Fruit fly (Drosophila melanogaster) whole organism, embryonic: ENCODE results near the gene CG14395.

Experiments
- ATbp ChIP-seq: fragments of 200-800 bp; sonication (Bioruptor generic); optimal IDR thresholded peaks from 2 replicates; lab custom pipeline; 2017; ENCODE audit warnings: missing biosample characterization, mild to moderate bottlenecking, missing genetic modification characterization, missing genetic modification reagents
- CG1024 ChIP-seq: fragments of 200-800 bp; sonication (Bioruptor generic); IDR thresholded peaks from 2 replicates; pipeline ENCODE4 v1.3.6; 2022; ENCODE audit warnings: missing biosample characterization, missing genetic modification characterization
- CG11456 ChIP-seq: fragments of 200-800 bp; sonication (Bioruptor generic); IDR thresholded peaks from 3 replicates; pipeline ENCODE4 v1.3.6; 2022; ENCODE audit warnings: missing biosample characterization, missing genetic modification characterization
- CG12744 ChIP-seq: fragments of 200-800 bp; sonication (Bioruptor generic); optimal IDR thresholded peaks from 2 replicates; lab custom pipeline; 2016; ENCODE audit warnings: missing biosample characterization, missing genetic modification characterization
- CG13287 ChIP-seq: fragments of 200-800 bp; sonication (Bioruptor generic); IDR thresholded peaks from 2 replicates; pipeline ENCODE4 v1.3.6; 2022; ENCODE audit warnings: missing biosample characterization, missing genetic modification characterization; ENCODE audit not compliant: partially characterized antibody
- CG15073 ChIP-seq: fragments of 200-800 bp; sonication (Bioruptor generic); optimal IDR thresholded peaks from 2 replicates; lab custom pipeline; 2016; ENCODE audit warnings: missing biosample characterization, missing genetic modification characterization
- CG17829 ChIP-seq: fragments of 200-800 bp; optimal IDR thresholded peaks from 2 replicates; lab custom pipeline; 2019; ENCODE audit warnings: missing biosample characterization, mild to moderate bottlenecking, missing genetic modification characterization, moderate library complexity
- CG18262 ChIP-seq: fragments of 200-800 bp; optimal IDR thresholded peaks from 3 replicates; lab custom pipeline; 2019; ENCODE audit warnings: missing biosample characterization, mild to moderate bottlenecking, missing genetic modification characterization, moderate library complexity
- CG3065 ChIP-seq: fragments of 200-800 bp; sonication (Bioruptor generic); optimal IDR thresholded peaks from 2 replicates; lab custom pipeline; 2016; ENCODE audit warnings: missing biosample characterization, missing genetic modification characterization
- CG32772 ChIP-seq: fragments of 200-800 bp; sonication (Bioruptor generic); IDR thresholded peaks from 2 replicates; pipeline ENCODE4 v1.3.6; 2022; ENCODE audit warnings: missing biosample characterization, missing genetic modification characterization
- CG3995 ChIP-seq: fragments of 200-800 bp; sonication (Bioruptor generic); optimal IDR thresholded peaks from 3 replicates; lab custom pipeline; 2016; ENCODE audit warnings: missing biosample characterization, missing genetic modification characterization
- CG6254 ChIP-seq: fragments of 200-800 bp; sonication (Bioruptor generic); optimal IDR thresholded peaks from 3 replicates; lab custom pipeline; 2017; ENCODE audit warnings: mild to moderate bottlenecking, missing biosample characterization, missing genetic modification reagents, missing genetic modification characterization
- CG6654 ChIP-seq: fragments of 200-800 bp; sonication (Bioruptor generic); optimal IDR thresholded peaks from 2 replicates; lab custom pipeline; 2017; ENCODE audit warnings: missing biosample characterization, mild to moderate bottlenecking, missing genetic modification characterization
- CG7271 ChIP-seq: fragments of 200-800 bp; sonication (Bioruptor generic); optimal IDR thresholded peaks from 2 replicates; lab custom pipeline; 2018; ENCODE audit warnings: missing biosample characterization, mild to moderate bottlenecking, missing genetic modification characterization, moderate library complexity
- D19A ChIP-seq: fragments of 200-800 bp; optimal IDR thresholded peaks from 3 replicates; lab custom pipeline; 2019; ENCODE audit warnings: missing biosample characterization, mild to moderate bottlenecking, missing genetic modification characterization, moderate library complexity
- Eip74EF ChIP-seq, 2 experiments: fragments of 200-800 bp in 1 of 2; fragments of >200 bp in 1 of 2; sonication (Bioruptor generic) in 1 of 2; optimal IDR thresholded peaks; 2 replicates each; lab custom pipeline; 2017 to 2019; ENCODE audit warnings: missing biosample characterization in 2 of 2, missing genetic modification characterization in 2 of 2, mild to moderate bottlenecking in 1 of 2, moderate library complexity in 1 of 2
- Gsc ChIP-seq: fragments of 200-800 bp; sonication (Bioruptor generic); IDR thresholded peaks from 2 replicates; pipeline ENCODE4 v1.3.6; 2022; ENCODE audit warnings: missing biosample characterization, missing genetic modification characterization
- HLHmδ ChIP-seq: fragments of 200-800 bp; sonication (Bioruptor generic); optimal IDR thresholded peaks from 2 replicates; lab custom pipeline; 2018; ENCODE audit warnings: missing biosample characterization, mild to moderate bottlenecking, missing genetic modification characterization, moderate library complexity
- Hr3 ChIP-seq: fragments of 200-800 bp; sonication (Bioruptor generic); optimal IDR thresholded peaks from 3 replicates; lab custom pipeline; 2016; ENCODE audit warnings: missing biosample characterization, missing genetic modification characterization
- Hr39 ChIP-seq: fragments of >200 bp; optimal IDR thresholded peaks from 2 replicates; lab custom pipeline; 2017
- Jarid2 ChIP-seq: fragments of 200-800 bp; sonication (Bioruptor generic); optimal IDR thresholded peaks from 3 replicates; lab custom pipeline; 2017; ENCODE audit warnings: mild to moderate bottlenecking, missing biosample characterization, missing genetic modification reagents, missing genetic modification characterization
- Kr ChIP-seq: fragments of 200-800 bp; sonication (Bioruptor generic); optimal IDR thresholded peaks from 2 replicates; lab custom pipeline; 2017; ENCODE audit warnings: missing biosample characterization, mild to moderate bottlenecking, missing genetic modification characterization
- MTF-1 ChIP-seq: fragments of 200-800 bp; sonication (Bioruptor generic); optimal IDR thresholded peaks from 2 replicates; lab custom pipeline; 2018; ENCODE audit warnings: missing biosample characterization, mild to moderate bottlenecking, missing genetic modification characterization, borderline replicate concordance
- NC2β ChIP-seq: fragments of 200-800 bp; sonication (Bioruptor generic); optimal IDR thresholded peaks from 2 replicates; lab custom pipeline; 2016; ENCODE audit warnings: missing biosample characterization, missing genetic modification characterization
- Nf-YB ChIP-seq: fragments of 200-800 bp; sonication (Bioruptor generic); optimal IDR thresholded peaks from 3 replicates; lab custom pipeline; 2019; ENCODE audit warnings: missing biosample characterization, mild to moderate bottlenecking, missing genetic modification characterization, moderate library complexity
- Optix ChIP-seq: fragments of 200-800 bp; sonication (Bioruptor generic); IDR thresholded peaks from 3 replicates; pipeline ENCODE4 v1.3.6; 2022; ENCODE audit warnings: missing biosample characterization, missing genetic modification characterization
- Poxn ChIP-seq: fragments of 200-800 bp; sonication (Bioruptor generic); IDR thresholded peaks from 2 replicates; pipeline ENCODE4 v1.3.6; 2022; ENCODE audit warnings: missing biosample characterization, missing genetic modification characterization
- Stat92E ChIP-seq, 3 experiments: fragments of >200 bp in 2 of 3; fragments of 200-800 bp in 1 of 3; sonication (Bioruptor generic) in 1 of 3; optimal IDR thresholded peaks; 2 replicates each; lab custom pipeline; 2017 to 2019; ENCODE audit warnings: missing biosample characterization in 3 of 3, missing genetic modification characterization in 3 of 3, mild to moderate bottlenecking in 1 of 3, moderate library complexity in 1 of 3
- bigmax ChIP-seq: fragments of 200-800 bp; sonication (Bioruptor generic); optimal IDR thresholded peaks from 2 replicates; lab custom pipeline; 2018; ENCODE audit warnings: missing biosample characterization, mild to moderate bottlenecking, missing genetic modification characterization
- br ChIP-seq: fragments of >200 bp; optimal IDR thresholded peaks from 2 replicates; lab custom pipeline; 2017
- cas ChIP-seq: fragments of 200-800 bp; sonication (Bioruptor generic); IDR thresholded peaks from 2 replicates; pipeline ENCODE4 v1.3.6; 2022; ENCODE audit warnings: missing biosample characterization, missing genetic modification characterization
- cg ChIP-seq: fragments of 200-800 bp; sonication (Bioruptor generic); optimal IDR thresholded peaks from 3 replicates; lab custom pipeline; 2019; ENCODE audit warnings: missing biosample characterization, mild to moderate bottlenecking, missing genetic modification characterization, moderate library complexity
- chif ChIP-seq, 2 experiments: fragments of 200-800 bp; sonication (Bioruptor generic); optimal IDR thresholded peaks; 3 replicates each; lab custom pipeline; 2016; ENCODE audit warnings: missing biosample characterization in 2 of 2, missing genetic modification characterization in 2 of 2
- chn ChIP-seq: fragments of 200-800 bp; sonication (Bioruptor generic); optimal IDR thresholded peaks from 2 replicates; lab custom pipeline; 2016; ENCODE audit warnings: missing biosample characterization, missing genetic modification characterization
- crp ChIP-seq, 2 experiments: fragments of 200-800 bp; sonication (Bioruptor generic); optimal IDR thresholded peaks; 2 replicates in 1 of 2; 3 replicates in 1 of 2; lab custom pipeline; 2017; ENCODE audit warnings: missing biosample characterization in 2 of 2, missing genetic modification characterization in 2 of 2, mild to moderate bottlenecking in 1 of 2, moderate library complexity in 1 of 2
- exex ChIP-seq: fragments of 200-800 bp; sonication (Bioruptor generic); optimal IDR thresholded peaks from 4 replicates; lab custom pipeline; 2018; ENCODE audit warnings: missing biosample characterization, mild to moderate bottlenecking, missing genetic modification characterization, moderate library complexity
- fu2 ChIP-seq: fragments of 200-800 bp; sonication (Bioruptor generic); optimal IDR thresholded peaks from 2 replicates; lab custom pipeline; 2016; ENCODE audit warnings: missing biosample characterization, missing genetic modification characterization
- jumu ChIP-seq: fragments of 200-800 bp; sonication (Bioruptor generic); optimal IDR thresholded peaks from 3 replicates; lab custom pipeline; 2016; ENCODE audit warnings: missing biosample characterization, missing genetic modification characterization
- lola ChIP-seq, 3 experiments: fragments of >200 bp in 2 of 3; fragments of 200-800 bp in 1 of 3; sonication (Bioruptor generic) in 1 of 3; optimal IDR thresholded peaks; 2 replicates each; lab custom pipeline; 2017 to 2019; ENCODE audit warnings: missing biosample characterization in 3 of 3, missing genetic modification characterization in 3 of 3, mild to moderate bottlenecking in 1 of 3, moderate library complexity in 1 of 3
- mld ChIP-seq: fragments of 200-800 bp; sonication (Bioruptor generic); IDR thresholded peaks from 3 replicates; pipeline ENCODE4 v1.3.6; 2022; ENCODE audit warnings: missing biosample characterization, missing genetic modification characterization; ENCODE audit not compliant: partially characterized antibody
- onecut ChIP-seq: fragments of 200-800 bp; sonication (Bioruptor generic); IDR thresholded peaks from 2 replicates; pipeline ENCODE4 v1.3.6; 2022; ENCODE audit warnings: missing biosample characterization, missing genetic modification characterization
- pfk ChIP-seq: fragments of 200-800 bp; sonication (Bioruptor generic); optimal IDR thresholded peaks from 2 replicates; lab custom pipeline; 2018; ENCODE audit warnings: missing biosample characterization, mild to moderate bottlenecking, missing genetic modification characterization, moderate library complexity
- pita ChIP-seq: fragments of 200-800 bp; sonication (Bioruptor generic); optimal IDR thresholded peaks from 2 replicates; lab custom pipeline; 2017; ENCODE audit warnings: missing biosample characterization, mild to moderate bottlenecking, missing genetic modification characterization
- row ChIP-seq: fragments of 200-800 bp; sonication (Bioruptor generic); IDR thresholded peaks from 3 replicates; pipeline ENCODE4 v1.3.6; 2022; ENCODE audit warnings: missing biosample characterization, missing genetic modification characterization
- sd ChIP-seq: fragments of 200-800 bp; sonication (Bioruptor generic); optimal IDR thresholded peaks from 3 replicates; lab custom pipeline; 2018; ENCODE audit warnings: missing biosample characterization, mild to moderate bottlenecking, missing genetic modification characterization, moderate library complexity
- sim ChIP-seq: fragments of 200-800 bp; sonication (Bioruptor generic); IDR thresholded peaks from 2 replicates; pipeline ENCODE4 v1.3.6; 2022; ENCODE audit warnings: missing biosample characterization, missing genetic modification characterization
- sima ChIP-seq: fragments of 200-800 bp; sonication (Bioruptor generic); optimal IDR thresholded peaks from 2 replicates; lab custom pipeline; 2016; ENCODE audit warnings: missing biosample characterization, missing genetic modification characterization
- trh ChIP-seq: fragments of 200-800 bp; sonication (Bioruptor generic); optimal IDR thresholded peaks from 2 replicates; lab custom pipeline; 2016; ENCODE audit warnings: missing biosample characterization, missing genetic modification characterization
- zen2 ChIP-seq: fragments of 200-800 bp; sonication (Bioruptor generic); IDR thresholded peaks from 3 replicates; pipeline ENCODE4 v1.3.6; 2022; ENCODE audit warnings: missing biosample characterization, missing genetic modification characterization; ENCODE audit not compliant: partially characterized antibody
- zf30C ChIP-seq: fragments of 200-800 bp; sonication (Bioruptor generic); optimal IDR thresholded peaks from 3 replicates; lab custom pipeline; 2018; ENCODE audit warnings: missing biosample characterization, mild to moderate bottlenecking, missing genetic modification characterization

Gene CG14395

dm6 chr3R:12722392-12722914, 59.8 kb downstream of the CG14395 start, which contains the start of gene Men (continued):
- TF ChIP-seq NC2β (GFP tag; lab: Kevin White, UChicago) (no peak), sd (peak; percentile 38), CG17829 (peak; percentile 60), Poxn (no peak), CG11456 (GFP tag; lab: Robert Waterston, UW) (0 out of 3 replicates have a peak, but pooled peaks have one; percentile 20), br (lab: Kevin White, UChicago) (no peak), cg (no peak), Eip74EF (GFP tag; optimal IDR thresholded peaks at IDR 0.05; lab: Kevin White, UChicago) (peak in 1 of 2 experiments; percentile 59), CG3065 (GFP tag; lab: Kevin White, UChicago) (no peak), chif (GFP tag; optimal IDR thresholded peaks at IDR 0.05; lab: Kevin White, UChicago) (no peak), lola (GFP tag; optimal IDR thresholded peaks at IDR 0.05; lab: Kevin White, UChicago) (peak in 1 of 3 experiments; percentile 56), sim (GFP tag; lab: Robert Waterston, UW) (no peak), Stat92E (GFP tag; optimal IDR thresholded peaks at IDR 0.05; lab: Kevin White, UChicago) (no peak), jumu (GFP tag; lab: Kevin White, UChicago) (no peak), HLHmδ (GFP tag; lab: Kevin White, UChicago) (no peak), exex (peak; percentile 28), sima (no peak), CG15073 (GFP tag; lab: Kevin White, UChicago) (no peak), Hr3 (GFP tag; lab: Kevin White, UChicago) (peak; percentile 34), zen2 (GFP tag; lab: Robert Waterston, UW) (no peak), bigmax (GFP tag; lab: Kevin White, UChicago) (no peak), Hr39 (lab: Kevin White, UChicago) (no peak), fu2 (no peak), row (GFP tag; lab: Robert Waterston, UW) (peak; percentile 70), CG7271 (no peak), CG18262 (peak; percentile 63), ATbp (GFP tag; lab: Kevin White, UChicago) (peak; percentile 60), cas (GFP tag; lab: Robert Waterston, UW) (no peak), crp (GFP tag; optimal IDR thresholded peaks at IDR 0.05; lab: Kevin White, UChicago) (no peak), CG13287 (GFP tag; lab: Robert Waterston, UW) (no peak), Kr (GFP tag; lab: Kevin White, UChicago) (no peak), mld (no peak), Gsc (GFP tag; lab: Robert Waterston, UW) (no peak), trh (GFP tag; lab: Kevin White, UChicago) (no peak), Nf-YB (GFP tag; lab: Kevin White, UChicago) (peak; percentile 19), chn (GFP tag; lab: Kevin White, UChicago) (no peak), MTF-1 (GFP tag; lab: Kevin White, UChicago) (no peak), CG3995 (no peak), CG12744 (GFP tag; lab: Kevin White, UChicago) (no peak), pita (GFP tag; lab: Kevin White, UChicago) (no peak), D19A (tag; lab: Kevin White, UChicago) (peak; percentile 62), zf30C (no peak), onecut (GFP tag; lab: Robert Waterston, UW) (peak; percentile 36; the same call in 1 of the 2 replicates), CG6654 (GFP tag; lab: Kevin White, UChicago) (no peak), Jarid2 (GFP tag; lab: Kevin White, UChicago) (peak; percentile 46), CG6254 (GFP tag; lab: Kevin White, UChicago) (no peak), pfk (GFP tag; lab: Kevin White, UChicago) (no peak), CG1024 (GFP tag; lab: Robert Waterston, UW) (no peak), Optix (GFP tag; lab: Robert Waterston, UW) (no peak), CG32772 (GFP tag; lab: Robert Waterston, UW) (peak; percentile 27; the same call in 1 of the 2 replicates)
